Worm (Caenorhabditis elegans) whole organism, early embryonic: ENCODE measurements around the gene osm-7.

Source experiments
- B0310.2 ChIP-seq: sonication (generic microtip); optimal IDR thresholded peaks from 2 replicates; lab custom pipeline; 2016; ENCODE audit warnings: mild to moderate bottlenecking, missing genetic modification characterization, missing compliant biosample characterization
- F13C5.2 ChIP-seq: sonication (generic microtip); optimal IDR thresholded peaks from 2 replicates; lab custom pipeline; 2017; ENCODE audit warnings: mild to moderate bottlenecking, missing genetic modification characterization, inconsistent platforms, missing compliant biosample characterization
- aly-1 ChIP-seq: sonication (generic microtip); optimal IDR thresholded peaks from 2 replicates; lab custom pipeline; 2016; ENCODE audit warnings: missing genetic modification characterization, missing compliant biosample characterization
- ama-1 ChIP-seq: fragments of 150-350 bp; optimal IDR thresholded peaks from 2 replicates; lab custom pipeline; 2014
- ceh-13 ChIP-seq: fragments of 200-800 bp; sonication (Bioruptor generic); optimal IDR thresholded peaks from 2 replicates; lab custom pipeline; 2018; ENCODE audit warnings: mild to moderate bottlenecking, missing genetic modification characterization, missing compliant biosample characterization
- ceh-36 ChIP-seq: sonication (generic microtip); optimal IDR thresholded peaks from 2 replicates; lab custom pipeline; 2016; ENCODE audit warnings: missing genetic modification characterization, inconsistent platforms, missing compliant biosample characterization
- ets-7 ChIP-seq: sonication (generic microtip); optimal IDR thresholded peaks from 2 replicates; lab custom pipeline; 2016; ENCODE audit warnings: missing genotype, missing genetic modification characterization, missing compliant biosample characterization
- flt-1 ChIP-seq: fragments of 200-800 bp; sonication (Bioruptor generic); IDR thresholded peaks from 2 replicates; pipeline ENCODE4 v1.3.6; 2022; ENCODE audit warnings: missing genetic modification characterization, missing compliant biosample characterization
- hmbx-1 ChIP-seq: sonication (generic microtip); optimal IDR thresholded peaks from 2 replicates; lab custom pipeline; 2016; ENCODE audit warnings: mild to moderate bottlenecking, missing genetic modification characterization, missing compliant biosample characterization
- hmg-4 ChIP-seq: fragments of 200-800 bp; sonication (Bioruptor generic); optimal IDR thresholded peaks from 2 replicates; lab custom pipeline; 2018; ENCODE audit warnings: mild to moderate bottlenecking, missing genetic modification characterization, missing compliant biosample characterization
- hnd-1 ChIP-seq: sonication (generic microtip); optimal IDR thresholded peaks from 2 replicates; lab custom pipeline; 2016; ENCODE audit warnings: missing genetic modification characterization, missing compliant biosample characterization
- pes-1 ChIP-seq: fragments of 200-800 bp; sonication (Bioruptor generic); IDR thresholded peaks from 2 replicates; pipeline ENCODE4 v1.3.6; 2022; ENCODE audit warnings: missing genetic modification reagents, missing genetic modification characterization, missing compliant biosample characterization
- scrt-1 ChIP-seq: fragments of 200-800 bp; sonication (Bioruptor generic); IDR thresholded peaks from 2 replicates; pipeline ENCODE4 v1.3.6; 2022; ENCODE audit warnings: missing genetic modification characterization, missing compliant biosample characterization
- sea-1 ChIP-seq: fragments of 200-800 bp; sonication (Bioruptor generic); conservative IDR thresholded peaks from 2 replicates; pipeline ENCODE4 v1.3.6; 2022; ENCODE audit warnings: missing genetic modification characterization, missing compliant biosample characterization
- tbx-11 ChIP-seq: fragments of 200-800 bp; sonication (Bioruptor generic); IDR thresholded peaks from 2 replicates; pipeline ENCODE4 v1.3.6; 2022; ENCODE audit warnings: missing genetic modification characterization, missing compliant biosample characterization
- tbx-37 ChIP-seq: fragments of 200-800 bp; sonication (Bioruptor generic); conservative IDR thresholded peaks from 2 replicates; pipeline ENCODE4 v1.3.6; 2022; ENCODE audit warnings: missing genetic modification reagents, missing genetic modification characterization, missing compliant biosample characterization
- tra-4 ChIP-seq: sonication (generic microtip); optimal IDR thresholded peaks from 2 replicates; lab custom pipeline; 2017; ENCODE audit warnings: missing genetic modification characterization, missing compliant biosample characterization

Gene osm-7

ce11 chrIII:13575610-13576232 lies at the start of gene osm-7:
TSS of gene osm-7 (plus strand) at chrIII:13576182.
- TF ChIP-seq hmg-4 (GFP tag; lab: Kevin White, UChicago): no peak
- TF ChIP-seq aly-1 (tag; lab: Kevin White, UChicago): no peak
- TF ChIP-seq tra-4 (tag; lab: Kevin White, UChicago): no peak
- TF ChIP-seq ceh-36 (tag; lab: Kevin White, UChicago): no peak
- TF ChIP-seq tbx-37: no peak
- TF ChIP-seq ama-1: no peak
- no peak for TF ChIP-seq pes-1
- TF ChIP-seq hnd-1: no peak
- no peak for TF ChIP-seq tbx-11 (GFP tag; lab: Robert Waterston, UW)
- no peak for TF ChIP-seq scrt-1
- TF ChIP-seq ceh-13 (GFP tag; lab: Kevin White, UChicago): no peak
- TF ChIP-seq hmbx-1 (tag; lab: Kevin White, UChicago): no peak
- no peak for TF ChIP-seq B0310.2 (tag; lab: Kevin White, UChicago)
- no peak for TF ChIP-seq ets-7 (tag; lab: Kevin White, UChicago)
- TF ChIP-seq flt-1 (GFP tag; lab: Robert Waterston, UW): no peak
- TF ChIP-seq F13C5.2 (tag; lab: Kevin White, UChicago): no peak
- no peak for TF ChIP-seq sea-1 (GFP tag; lab: Robert Waterston, UW)

- no peak for TF ChIP-seq ceh-36 (tag; lab: Kevin White, UChicago)
- TF ChIP-seq tra-4 (tag; lab: Kevin White, UChicago): no peak
- no peak for TF ChIP-seq flt-1 (GFP tag; lab: Robert Waterston, UW)
- TF ChIP-seq scrt-1: no peak
- TF ChIP-seq aly-1 (tag; lab: Kevin White, UChicago): no peak
- no peak for TF ChIP-seq ets-7 (tag; lab: Kevin White, UChicago)
- TF ChIP-seq hnd-1: no peak
- no peak for TF ChIP-seq ama-1
- no peak for TF ChIP-seq hmg-4 (GFP tag; lab: Kevin White, UChicago)
- no peak for TF ChIP-seq B0310.2 (tag; lab: Kevin White, UChicago)
- TF ChIP-seq tbx-11 (GFP tag; lab: Robert Waterston, UW): no peak
- TF ChIP-seq sea-1 (GFP tag; lab: Robert Waterston, UW): no peak
- TF ChIP-seq F13C5.2 (tag; lab: Kevin White, UChicago): no peak
- no peak for TF ChIP-seq tbx-37
- TF ChIP-seq hmbx-1 (tag; lab: Kevin White, UChicago): no peak
- no peak for TF ChIP-seq pes-1
- no peak for TF ChIP-seq ceh-13 (GFP tag; lab: Kevin White, UChicago)
These were observed 49.8 kb upstream of the osm-7 start for ce11 chrIII:13526191-13526590.

- TF ChIP-seq aly-1 (tag; lab: Kevin White, UChicago): no peak
- no peak for TF ChIP-seq B0310.2 (tag; lab: Kevin White, UChicago)
- no peak for TF ChIP-seq tbx-37
- TF ChIP-seq sea-1 (GFP tag; lab: Robert Waterston, UW): no peak
- no peak for TF ChIP-seq hmg-4 (GFP tag; lab: Kevin White, UChicago)
- no peak for TF ChIP-seq tra-4 (tag; lab: Kevin White, UChicago)
- TF ChIP-seq ceh-36 (tag; lab: Kevin White, UChicago): no peak
- no peak for TF ChIP-seq tbx-11 (GFP tag; lab: Robert Waterston, UW)
- TF ChIP-seq scrt-1: no peak
- TF ChIP-seq hnd-1: no peak
- TF ChIP-seq ceh-13 (GFP tag; lab: Kevin White, UChicago): no peak
- TF ChIP-seq hmbx-1 (tag; lab: Kevin White, UChicago): no peak
- no peak for TF ChIP-seq ets-7 (tag; lab: Kevin White, UChicago)
- TF ChIP-seq F13C5.2 (tag; lab: Kevin White, UChicago): no peak
- TF ChIP-seq ama-1: no peak
These were observed 49.3 kb upstream of the osm-7 start for ce11 chrIII:13526702-13527101.

- TF ChIP-seq hmg-4 (GFP tag; lab: Kevin White, UChicago) (peak; percentile 34), pes-1 (no peak)
These were observed 48.4 kb upstream of the osm-7 start, which contains the start of gene lron-13 for ce11 chrIII:13527424-13528097. TSS of gene lron-13 (plus strand) at chrIII:13527438.

- no peak for TF ChIP-seq ama-1
- no peak for TF ChIP-seq ceh-36 (tag; lab: Kevin White, UChicago)
- no peak for TF ChIP-seq sea-1 (GFP tag; lab: Robert Waterston, UW)
- no peak for TF ChIP-seq pes-1
- TF ChIP-seq hnd-1: no peak
- no peak for TF ChIP-seq flt-1 (GFP tag; lab: Robert Waterston, UW)
These were observed 47.3 kb upstream of the osm-7 start for ce11 chrIII:13528513-13529249.

ce11 chrIII:13530017-13530416 lies 46.0 kb upstream of the osm-7 start:
- no peak for TF ChIP-seq ama-1
- 0 out of 2 replicates have a peak, but pooled peaks have one; percentile 2 for TF ChIP-seq pes-1

ce11 chrIII:13530838-13531237 lies 45.1 kb upstream of the osm-7 start:
- no peak for TF ChIP-seq flt-1 (GFP tag; lab: Robert Waterston, UW)
- no peak for TF ChIP-seq B0310.2 (tag; lab: Kevin White, UChicago)
- no peak for TF ChIP-seq ama-1
- no peak for TF ChIP-seq tra-4 (tag; lab: Kevin White, UChicago)
- TF ChIP-seq ceh-13 (GFP tag; lab: Kevin White, UChicago): no peak
- TF ChIP-seq ets-7 (tag; lab: Kevin White, UChicago): no peak
- TF ChIP-seq hnd-1: no peak
- no peak for TF ChIP-seq scrt-1
- no peak for TF ChIP-seq hmg-4 (GFP tag; lab: Kevin White, UChicago)
- no peak for TF ChIP-seq tbx-37
- no peak for TF ChIP-seq ceh-36 (tag; lab: Kevin White, UChicago)
- TF ChIP-seq aly-1 (tag; lab: Kevin White, UChicago): no peak
- no peak for TF ChIP-seq tbx-11 (GFP tag; lab: Robert Waterston, UW)
- TF ChIP-seq hmbx-1 (tag; lab: Kevin White, UChicago): no peak
- no peak for TF ChIP-seq pes-1
